Worm (Caenorhabditis elegans): Measurements from ENCODE around the gene B0336.7.

DNA sequence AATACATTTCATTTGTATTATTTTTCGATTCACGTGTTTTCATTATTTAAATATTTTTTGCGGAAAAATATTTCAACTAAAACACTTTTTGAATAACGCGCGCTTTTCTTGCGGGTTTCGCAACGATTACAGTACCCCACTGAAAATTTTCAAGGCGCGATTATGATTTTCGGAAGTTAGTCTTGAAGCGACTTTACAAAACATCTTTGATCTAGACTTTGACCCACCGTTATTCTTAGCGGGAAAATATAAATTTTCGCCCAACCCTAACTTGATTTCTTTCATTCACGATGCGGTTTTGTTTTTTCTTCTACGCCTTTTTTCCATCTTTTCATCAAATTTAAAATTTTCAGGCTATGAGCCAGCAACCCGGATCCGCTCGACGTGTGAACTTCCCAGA is 30.7 kb upstream of the B0336.7 start, which contains the start of gene egg-1:
- TF ChIP-seq dve-1 (tag; optimal IDR thresholded peaks at IDR 0.05; ENCODE audit: insufficient read depth): no peak
- TF ChIP-seq nhr-77 (tag; optimal IDR thresholded peaks at IDR 0.05): no peak
- TF ChIP-seq ama-1 (optimal IDR thresholded peaks at IDR 0.05): no peak
- no peak for TF ChIP-seq spr-1 (tag; optimal IDR thresholded peaks at IDR 0.05)
- no peak for TF ChIP-seq nhr-6 (tag; optimal IDR thresholded peaks at IDR 0.05)
- no peak for TF ChIP-seq mxl-2 (GFP tag; conservative IDR thresholded peaks at IDR 0.05)
- TF ChIP-seq skn-1 (tag; optimal IDR thresholded peaks at IDR 0.05): no peak
- no peak for TF ChIP-seq unc-62 (GFP tag; optimal IDR thresholded peaks at IDR 0.05 in 1 of 2)
- no peak for TF ChIP-seq unc-62 (tag; optimal IDR thresholded peaks at IDR 0.05)
- no peak for TF ChIP-seq snpc-4 (tag; optimal IDR thresholded peaks at IDR 0.05)
- TF ChIP-seq zag-1 (tag; optimal IDR thresholded peaks at IDR 0.05): no peak
- TF ChIP-seq lir-3 (tag; optimal IDR thresholded peaks at IDR 0.05): no peak
- no peak for TF ChIP-seq mep-1 (tag; optimal IDR thresholded peaks at IDR 0.05)
- TF ChIP-seq lin-15B (tag; optimal IDR thresholded peaks at IDR 0.05): no peak

Data from whole organism, L4 larva.